Fruit fly (Drosophila melanogaster): ENCODE results near the gene CG12320.
A peak's percentile ranks its signal among the peaks of the same experiment; 100 is the strongest.

CG12320 gene

dm6 chr3R:18230229-18230628 is 22.3 kb downstream of the CG12320 start (continued):
- TF ChIP-seq sc (optimal IDR thresholded peaks at IDR 0.05) (no peak), sc (GFP tag; optimal IDR thresholded peaks at IDR 0.05) (no peak), ken (GFP tag; IDR thresholded peaks at IDR 0.05) (no peak), CG43689 (GFP tag; IDR thresholded peaks at IDR 0.05) (no peak), ssp (GFP tag; IDR thresholded peaks at IDR 0.05) (peak; percentile 84), sens (GFP tag) (peak; percentile 45), al (GFP tag; IDR thresholded peaks at IDR 0.05) (no peak), CG11398 (GFP tag; optimal IDR thresholded peaks at IDR 0.05) (no peak), Dek (tag; optimal IDR thresholded peaks at IDR 0.05) (no peak), CG15514 (GFP tag; optimal IDR thresholded peaks at IDR 0.05) (peak; percentile 47), bsh (GFP tag; optimal IDR thresholded peaks at IDR 0.05) (no peak), Eip74EF (GFP tag; optimal IDR thresholded peaks at IDR 0.05) (no peak), Sry-δ (GFP tag; optimal IDR thresholded peaks at IDR 0.05) (peak; percentile 32), BtbVII (GFP tag; optimal IDR thresholded peaks at IDR 0.05) (no peak), CG13424 (tag; optimal IDR thresholded peaks at IDR 0.05) (no peak), Antp (GFP tag; optimal IDR thresholded peaks at IDR 0.05) (no peak), CG13296 (GFP tag; optimal IDR thresholded peaks at IDR 0.05) (no peak), CG12942 (GFP tag; optimal IDR thresholded peaks at IDR 0.05) (no peak), CG6791 (GFP tag; IDR thresholded peaks at IDR 0.05; ENCODE audit: partially characterized antibody) (0 out of 3 replicates have a peak, but pooled peaks have one; percentile 27), chm (GFP tag; IDR thresholded peaks at IDR 0.05) (no peak)

DNA sequence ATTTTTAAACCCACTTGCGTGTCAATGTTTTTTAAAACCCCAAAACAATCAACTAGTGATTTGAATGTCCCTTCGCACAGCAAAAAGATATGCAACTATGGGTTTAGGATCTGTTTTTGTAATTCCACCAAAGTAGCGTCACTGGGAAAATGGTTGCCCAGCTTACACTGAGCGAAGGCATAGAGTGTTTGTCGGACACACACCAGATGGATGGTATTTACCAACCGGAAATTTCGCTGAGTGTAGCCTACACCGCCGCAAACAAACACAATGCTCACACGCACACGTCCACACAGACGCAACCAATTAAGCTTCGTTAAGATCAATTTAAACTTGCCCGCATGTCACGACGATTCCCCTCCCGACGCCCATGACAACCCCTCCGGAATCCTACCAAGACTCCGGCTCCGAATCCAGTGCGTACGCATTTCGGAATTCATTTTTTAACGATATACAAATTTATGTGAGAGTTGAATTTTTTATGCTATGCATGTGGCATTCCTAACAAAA is 23.8 kb downstream of the CG12320 start:
- no peak for TF ChIP-seq Doc2 (GFP tag; IDR thresholded peaks at IDR 0.05)
- no peak for TF ChIP-seq CG16779 (GFP tag; IDR thresholded peaks at IDR 0.05)
- TF ChIP-seq slbo (GFP tag; IDR thresholded peaks at IDR 0.05) = peak; percentile 24; the same call in 1 of the 2 replicates
- 0 out of 2 replicates have a peak, but pooled peaks have one; percentile 21 for TF ChIP-seq HLH3B (GFP tag; IDR thresholded peaks at IDR 0.05)
- no peak for TF ChIP-seq ara (GFP tag; IDR thresholded peaks at IDR 0.05)
- 0 out of 2 replicates have a peak, but pooled peaks have one; percentile 13 for TF ChIP-seq CG17328 (GFP tag; IDR thresholded peaks at IDR 0.05)
- no peak for TF ChIP-seq CG15011 (GFP tag; optimal IDR thresholded peaks at IDR 0.05)
- no peak for TF ChIP-seq CG8089 (GFP tag; optimal IDR thresholded peaks at IDR 0.05)
- no peak for TF ChIP-seq CG15269 (tag; optimal IDR thresholded peaks at IDR 0.05)
- no peak for TF ChIP-seq HLH4C (GFP tag; IDR thresholded peaks at IDR 0.05; ENCODE audit: partially characterized antibody)
- TF ChIP-seq CG12659 (GFP tag; optimal IDR thresholded peaks at IDR 0.05) = no peak
- no peak for TF ChIP-seq CG4360 (GFP tag; IDR thresholded peaks at IDR 0.05)
- no peak for TF ChIP-seq lilli (GFP tag; optimal IDR thresholded peaks at IDR 0.05)
- 0 out of 3 replicates have a peak, but pooled peaks have one; percentile 34 for TF ChIP-seq dysf (GFP tag; IDR thresholded peaks at IDR 0.05)
- no peak for TF ChIP-seq ash1 (GFP tag; optimal IDR thresholded peaks at IDR 0.05)
- TF ChIP-seq klu (GFP tag; IDR thresholded peaks at IDR 0.05) = no peak
- no peak for TF ChIP-seq sd (tag; optimal IDR thresholded peaks at IDR 0.05)
- TF ChIP-seq Trl (optimal IDR thresholded peaks at IDR 0.05) = no peak
- TF ChIP-seq Trl (GFP tag; optimal IDR thresholded peaks at IDR 0.05) = no peak
- TF ChIP-seq GATAe (GFP tag; conservative IDR thresholded peaks at IDR 0.05) = no peak
- no peak; the same call in 1 of the 2 replicates for TF ChIP-seq lmd (GFP tag; IDR thresholded peaks at IDR 0.05)
- TF ChIP-seq p53 (GFP tag; optimal IDR thresholded peaks at IDR 0.05) = no peak
- TF ChIP-seq CG15514 (GFP tag; optimal IDR thresholded peaks at IDR 0.05) = no peak
- TF ChIP-seq ems (GFP tag; optimal IDR thresholded peaks at IDR 0.05) = no peak
- TF ChIP-seq chm (GFP tag; IDR thresholded peaks at IDR 0.05) = peak; percentile 10; the same call in 1 of the 2 replicates
- peak; percentile 70 for TF ChIP-seq gcm (GFP tag; optimal IDR thresholded peaks at IDR 0.05)
- no peak for TF ChIP-seq tin (GFP tag; optimal IDR thresholded peaks at IDR 0.05)
- peak; percentile 6 for TF ChIP-seq mam (GFP tag; optimal IDR thresholded peaks at IDR 0.05)
- TF ChIP-seq fd3F (GFP tag; optimal IDR thresholded peaks at IDR 0.05) = no peak
- no peak for TF ChIP-seq CG2129 (GFP tag; IDR thresholded peaks at IDR 0.05; ENCODE audit: partially characterized antibody)
- TF ChIP-seq row (GFP tag; IDR thresholded peaks at IDR 0.05) = peak; percentile 43; the same call in 1 of the 3 replicates
- 0 out of 2 replicates have a peak, but pooled peaks have one; percentile 18 for TF ChIP-seq Xrp1 (GFP tag; IDR thresholded peaks at IDR 0.05)
- TF ChIP-seq amos (GFP tag; IDR thresholded peaks at IDR 0.05; ENCODE audit: partially characterized antibody) = no peak

Measured in whole organism, embryonic.